Fruit fly (Drosophila melanogaster): ENCODE results near the gene Polr2B.

DNA sequence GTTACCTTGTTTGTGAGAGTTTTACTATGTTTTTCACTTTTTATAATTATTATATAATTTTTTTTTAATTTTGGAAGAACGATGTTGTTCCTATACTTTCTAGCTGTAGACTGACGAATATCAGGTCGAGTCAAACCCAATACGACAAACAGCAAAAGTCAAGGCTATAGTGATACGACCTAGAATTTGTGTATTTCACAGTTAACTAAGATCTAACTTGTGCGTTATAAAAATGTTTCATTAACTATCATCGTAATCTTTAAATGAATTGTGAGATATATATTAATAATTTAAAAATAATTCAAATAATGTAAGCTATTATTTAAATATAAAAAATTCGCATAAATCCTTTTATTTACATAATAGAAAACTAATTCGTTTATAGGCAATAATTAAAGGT is 27.6 kb upstream of the Polr2B start, which contains the start of gene CG9920:
- TF ChIP-seq ttk (optimal IDR thresholded peaks at IDR 0.05) (no peak), Myc (optimal IDR thresholded peaks at IDR 0.05) (no peak), psq (optimal IDR thresholded peaks at IDR 0.05) (no peak), Sin3A (optimal IDR thresholded peaks at IDR 0.05) (no peak), h (optimal IDR thresholded peaks at IDR 0.05) (no peak)
